Fruit fly (Drosophila melanogaster): ENCODE measurements around the gene CG3448.

The CG3448 gene

dm6 chr3L:9425838-9426237 lies 25.5 kb downstream of the CG3448 start:
- TF ChIP-seq OdsH (GFP tag; optimal IDR thresholded peaks at IDR 0.05) (no peak), sage (GFP tag; optimal IDR thresholded peaks at IDR 0.05) (no peak), br (GFP tag; optimal IDR thresholded peaks at IDR 0.05) (no peak), sv (GFP tag; optimal IDR thresholded peaks at IDR 0.05) (no peak), Rel (GFP tag; optimal IDR thresholded peaks at IDR 0.05) (no peak), Rel (tag; optimal IDR thresholded peaks at IDR 0.05) (no peak), psq (GFP tag; optimal IDR thresholded peaks at IDR 0.05) (no peak), brk (GFP tag; optimal IDR thresholded peaks at IDR 0.05) (no peak), usp (GFP tag; optimal IDR thresholded peaks at IDR 0.05) (no peak), Jra (GFP tag; optimal IDR thresholded peaks at IDR 0.05) (no peak), Hnf4 (GFP tag; optimal IDR thresholded peaks at IDR 0.05) (no peak), HLH106 (tag; optimal IDR thresholded peaks at IDR 0.05) (no peak), GATAd (GFP tag; optimal IDR thresholded peaks at IDR 0.05) (no peak), Dfd (GFP tag; optimal IDR thresholded peaks at IDR 0.05) (no peak), fru (GFP tag; optimal IDR thresholded peaks at IDR 0.05) (no peak), h (GFP tag; optimal IDR thresholded peaks at IDR 0.05) (no peak), dl (GFP tag; optimal IDR thresholded peaks at IDR 0.05; ENCODE audit: insufficient read depth in 1 of 2, partially characterized antibody in 2 of 2) (no peak)

DNA sequence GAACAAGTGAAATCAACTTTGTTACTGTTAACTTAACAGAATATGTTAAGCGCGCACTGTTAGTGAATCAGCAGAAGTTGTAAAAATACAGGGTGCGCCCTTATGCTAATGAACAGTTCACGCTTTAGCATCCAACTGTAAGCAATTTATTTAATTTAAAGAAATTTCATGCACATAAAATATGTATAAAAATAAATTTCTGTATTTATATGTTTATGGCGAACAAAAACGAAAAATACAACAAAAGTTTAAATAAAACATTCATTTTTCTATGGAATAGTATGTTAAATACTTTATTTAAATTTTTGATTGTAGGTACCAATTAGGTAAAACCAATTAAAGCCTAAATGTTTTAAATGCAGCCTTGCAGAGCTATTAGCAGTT lies 26.9 kb downstream of the CG3448 start:
- TF ChIP-seq dmrt93B (GFP tag; optimal IDR thresholded peaks at IDR 0.05) (no peak), brk (GFP tag; optimal IDR thresholded peaks at IDR 0.05) (peak; percentile 62), foxo (GFP tag; optimal IDR thresholded peaks at IDR 0.05) (peak in 1 of 2 experiments; percentile 14), lola (GFP tag; optimal IDR thresholded peaks at IDR 0.05) (no peak), sage (GFP tag; optimal IDR thresholded peaks at IDR 0.05) (peak; percentile 8), Sp1 (GFP tag; optimal IDR thresholded peaks at IDR 0.05) (peak; percentile 4), OdsH (GFP tag; optimal IDR thresholded peaks at IDR 0.05) (peak; percentile 8)

DNA sequence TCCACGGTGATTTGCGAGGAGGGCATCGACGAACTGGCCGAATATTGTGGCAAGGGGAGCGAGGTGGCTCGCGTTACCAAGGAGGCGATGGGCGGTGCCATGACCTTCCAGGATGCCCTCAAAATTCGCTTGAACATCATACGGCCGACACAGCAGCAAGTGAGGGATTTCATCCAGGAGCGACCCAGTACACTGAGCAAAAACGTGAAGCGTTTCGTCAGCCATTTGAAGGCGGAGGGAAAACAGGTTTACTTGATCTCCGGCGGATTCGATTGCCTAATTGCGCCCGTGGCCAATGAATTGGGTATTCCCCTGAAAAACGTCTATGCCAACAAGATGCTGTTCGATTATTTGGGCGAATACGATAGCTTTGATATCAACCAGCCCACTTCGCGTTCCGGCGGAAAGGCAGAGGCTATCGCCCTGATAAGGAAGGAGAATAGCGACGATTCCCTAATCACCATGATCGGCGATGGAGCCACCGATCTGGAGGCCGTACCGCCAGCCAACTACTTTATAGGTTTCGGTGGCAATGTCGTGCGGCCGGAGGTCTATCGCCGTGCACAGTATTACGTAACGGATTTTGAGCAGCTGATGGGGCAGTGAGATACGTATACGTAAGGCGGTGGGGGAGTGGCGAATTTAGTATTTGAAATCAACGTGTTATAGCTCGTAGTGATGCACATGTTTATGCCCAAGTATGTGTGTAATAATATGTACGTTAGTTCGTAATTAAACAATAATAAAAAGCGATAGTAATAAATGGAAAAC lies 27.4 kb downstream of the CG3448 start:
- TF ChIP-seq Rel (GFP tag; optimal IDR thresholded peaks at IDR 0.05), result no peak
- peak; percentile 76 for TF ChIP-seq Rel (tag; optimal IDR thresholded peaks at IDR 0.05)
- no peak for TF ChIP-seq Vsx2 (GFP tag; optimal IDR thresholded peaks at IDR 0.05; ENCODE audit: partially characterized antibody)

- TF ChIP-seq dsf (GFP tag; optimal IDR thresholded peaks at IDR 0.05; ENCODE audit: borderline replicate concordance) (peak; percentile 93), Vsx2 (GFP tag; optimal IDR thresholded peaks at IDR 0.05; ENCODE audit: partially characterized antibody) (no peak), foxo (GFP tag; optimal IDR thresholded peaks at IDR 0.05) (peak; percentile 94 to 99), Dfd (GFP tag; optimal IDR thresholded peaks at IDR 0.05) (peak; percentile 94), GATAd (GFP tag; optimal IDR thresholded peaks at IDR 0.05) (peak; percentile 90), Dif (GFP tag; optimal IDR thresholded peaks at IDR 0.05; ENCODE audit: partially characterized antibody) (no peak), h (GFP tag; optimal IDR thresholded peaks at IDR 0.05) (peak; percentile 99), brk (GFP tag; optimal IDR thresholded peaks at IDR 0.05) (peak; percentile 95), pan (optimal IDR thresholded peaks at IDR 0.05) (no peak), br (GFP tag; optimal IDR thresholded peaks at IDR 0.05) (peak; percentile 99), Myc (optimal IDR thresholded peaks at IDR 0.05) (no peak), N (GFP tag; optimal IDR thresholded peaks at IDR 0.05) (no peak), Mio (GFP tag; optimal IDR thresholded peaks at IDR 0.05) (peak; percentile 76), sv (GFP tag; optimal IDR thresholded peaks at IDR 0.05) (peak; percentile 98), OdsH (GFP tag; optimal IDR thresholded peaks at IDR 0.05) (peak; percentile 98), Rel (GFP tag; optimal IDR thresholded peaks at IDR 0.05) (peak; percentile 96), Rel (tag; optimal IDR thresholded peaks at IDR 0.05) (peak; percentile 82), Hnf4 (GFP tag; optimal IDR thresholded peaks at IDR 0.05) (peak; percentile 96), sage (GFP tag; optimal IDR thresholded peaks at IDR 0.05) (peak; percentile 97), Sp1 (GFP tag; optimal IDR thresholded peaks at IDR 0.05) (peak; percentile 98), CG32264 (GFP tag; optimal IDR thresholded peaks at IDR 0.05) (peak; percentile 98), lola (GFP tag; optimal IDR thresholded peaks at IDR 0.05) (no peak), Hr83 (GFP tag; optimal IDR thresholded peaks at IDR 0.05; ENCODE audit: poor library complexity, severe bottlenecking) (no peak), CG9705 (GFP tag; optimal IDR thresholded peaks at IDR 0.05) (peak; percentile 95), woc (GFP tag; optimal IDR thresholded peaks at IDR 0.05) (peak; percentile 95), rgr (GFP tag; optimal IDR thresholded peaks at IDR 0.05) (peak; percentile 99), HLH106 (tag; optimal IDR thresholded peaks at IDR 0.05) (peak; percentile 98), Hr78 (GFP tag; optimal IDR thresholded peaks at IDR 0.05) (no peak), CrebA (GFP tag; optimal IDR thresholded peaks at IDR 0.05; ENCODE audit: borderline replicate concordance) (no peak), tai (GFP tag; optimal IDR thresholded peaks at IDR 0.05) (peak; percentile 92), Jra (GFP tag; optimal IDR thresholded peaks at IDR 0.05) (peak; percentile 97), dmrt93B (GFP tag; optimal IDR thresholded peaks at IDR 0.05) (peak; percentile 95), psq (GFP tag; optimal IDR thresholded peaks at IDR 0.05) (peak; percentile 97), ey (GFP tag; optimal IDR thresholded peaks at IDR 0.05) (peak; percentile 98), fru (GFP tag; optimal IDR thresholded peaks at IDR 0.05) (peak; percentile 99), usp (GFP tag; optimal IDR thresholded peaks at IDR 0.05) (no peak), Abd-B (GFP tag; optimal IDR thresholded peaks at IDR 0.05) (no peak)
Measured at dm6 chr3L:9422636-9423419, 28.5 kb downstream of the CG3448 start, which contains the start of gene aay. Gene aay, plus strand, starts transcription at chr3L:9423253.

Measured in whole organism, wandering third instar larva.